Fruit fly (Drosophila melanogaster) Kc167 (cell line): ENCODE measurements around the gene CG32762.

Source experiments
- Myc ChIP-seq: fragments of >200 bp; optimal IDR thresholded peaks from 2 replicates; lab custom pipeline; 2017; ENCODE audit warnings: missing external identifiers
- Sin3A ChIP-seq: fragments of >200 bp; optimal IDR thresholded peaks from 2 replicates; lab custom pipeline; 2018; ENCODE audit warnings: missing external identifiers
- psq ChIP-seq: fragments of >200 bp; optimal IDR thresholded peaks from 2 replicates; lab custom pipeline; 2017; ENCODE audit warnings: missing external identifiers
- ttk ChIP-seq: sonication (Bioruptor generic); optimal IDR thresholded peaks from 2 replicates; lab custom pipeline; 2017; ENCODE audit warnings: missing external identifiers

DNA sequence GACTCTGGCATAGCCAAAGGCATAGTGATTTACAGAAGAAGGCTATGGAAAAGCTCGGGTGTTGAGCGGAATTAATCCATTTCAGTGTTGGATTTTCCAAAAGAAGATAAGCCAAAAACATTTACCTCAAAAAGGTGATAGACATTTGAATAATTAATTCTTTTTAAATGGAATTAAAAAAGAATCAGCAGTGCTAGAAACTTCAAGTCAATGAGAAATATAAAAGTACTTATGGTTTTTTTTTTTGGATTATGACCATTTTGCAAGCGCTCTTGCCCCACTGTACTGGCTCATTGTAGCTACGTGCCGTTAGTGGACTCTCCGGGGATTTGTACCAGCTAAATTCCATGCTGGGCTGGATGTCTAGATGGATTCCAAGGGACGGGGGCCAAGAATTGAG is 15.1 kb downstream of the CG32762 start:
- TF ChIP-seq psq (lab: Kevin White, UChicago), result no peak
- TF ChIP-seq ttk, result no peak
- TF ChIP-seq Myc (lab: Kevin White, UChicago), result no peak
- no peak for TF ChIP-seq Sin3A (lab: Kevin White, UChicago)
